Worm (Caenorhabditis elegans): ENCODE results near the gene snt-2.

snt-2 gene

ce11 chrIII:754371-754770 is 39.2 kb downstream of the snt-2 start:
- no peak for TF ChIP-seq let-607 (tag; optimal IDR thresholded peaks at IDR 0.05)
- no peak for TF ChIP-seq lir-1 (GFP tag; conservative IDR thresholded peaks at IDR 0.05)
- TF ChIP-seq ztf-26 (tag; optimal IDR thresholded peaks at IDR 0.05), result no peak
- TF ChIP-seq K11D2.4 (GFP tag; IDR thresholded peaks at IDR 0.05), result no peak
- no peak for TF ChIP-seq hmg-1.2 (GFP tag; IDR thresholded peaks at IDR 0.05)
- no peak for TF ChIP-seq bed-1 (GFP tag; IDR thresholded peaks at IDR 0.05)
- no peak for TF ChIP-seq F49E8.2 (tag; optimal IDR thresholded peaks at IDR 0.05; ENCODE audit: insufficient read depth)
- no peak for TF ChIP-seq egl-44 (GFP tag; IDR thresholded peaks at IDR 0.05)
- TF ChIP-seq nhr-120 (GFP tag; IDR thresholded peaks at IDR 0.05), result no peak
- no peak for TF ChIP-seq egl-18 (GFP tag; IDR thresholded peaks at IDR 0.05)
- TF ChIP-seq pha-4 (tag; optimal IDR thresholded peaks at IDR 0.05), result no peak
- TF ChIP-seq madf-8 (GFP tag; conservative IDR thresholded peaks at IDR 0.05), result no peak
- TF ChIP-seq nfya-1 (tag; optimal IDR thresholded peaks at IDR 0.05; ENCODE audit: borderline replicate concordance, insufficient read depth), result no peak
- TF ChIP-seq unc-130 (GFP tag; optimal IDR thresholded peaks at IDR 0.05), result no peak
- no peak for TF ChIP-seq pbrm-1 (GFP tag; IDR thresholded peaks at IDR 0.05)
- no peak for TF ChIP-seq B0261.1 (tag; optimal IDR thresholded peaks at IDR 0.05)
- TF ChIP-seq Y95B8A.8 (GFP tag; IDR thresholded peaks at IDR 0.05), result no peak
- no peak for TF ChIP-seq him-1 (tag; optimal IDR thresholded peaks at IDR 0.05)

ce11 chrIII:752326-752725 is 41.2 kb downstream of the snt-2 start, which contains the start of gene pat-12:
pat-12 (minus strand) TSS chrIII:752426.
- TF ChIP-seq snpc-3.4 (tag; optimal IDR thresholded peaks at IDR 0.05), result no peak
- no peak for TF ChIP-seq gei-17 (GFP tag; optimal IDR thresholded peaks at IDR 0.05)
- no peak for TF ChIP-seq die-1 (tag; optimal IDR thresholded peaks at IDR 0.05)
- no peak for TF ChIP-seq C17E4.6 (GFP tag; IDR thresholded peaks at IDR 0.05)
- TF ChIP-seq rec-8 (tag; optimal IDR thresholded peaks at IDR 0.05), result no peak

- TF ChIP-seq cebp-1 (GFP tag; IDR thresholded peaks at IDR 0.05) (no peak), cebp-1 (tag; optimal IDR thresholded peaks at IDR 0.05) (no peak), bed-1 (GFP tag; IDR thresholded peaks at IDR 0.05) (no peak), atf-7 (tag; optimal IDR thresholded peaks at IDR 0.05) (no peak), ztf-3 (GFP tag; optimal IDR thresholded peaks at IDR 0.05) (no peak), ets-4 (GFP tag; optimal IDR thresholded peaks at IDR 0.05) (no peak), egl-44 (GFP tag; IDR thresholded peaks at IDR 0.05) (no peak), hlh-26 (GFP tag; conservative IDR thresholded peaks at IDR 0.05) (no peak), ceh-27 (GFP tag; optimal IDR thresholded peaks at IDR 0.05) (no peak), C06A6.2 (GFP tag; conservative IDR thresholded peaks at IDR 0.05) (no peak), Y53F4B.3 (GFP tag; IDR thresholded peaks at IDR 0.05) (no peak), B0261.1 (tag; optimal IDR thresholded peaks at IDR 0.05) (no peak), egl-18 (GFP tag; IDR thresholded peaks at IDR 0.05) (no peak), ama-1 (optimal IDR thresholded peaks at IDR 0.05) (no peak), ama-1 (GFP tag; optimal IDR thresholded peaks at IDR 0.05) (no peak)
These were observed 43.5 kb downstream of the snt-2 start for ce11 chrIII:750028-750427.

ce11 chrIII:748782-749181 is 44.8 kb downstream of the snt-2 start:
- TF ChIP-seq T07F8.4 (tag; optimal IDR thresholded peaks at IDR 0.05) (no peak), lsl-1 (GFP tag; optimal IDR thresholded peaks at IDR 0.05) (no peak), Y53F4B.3 (GFP tag; IDR thresholded peaks at IDR 0.05) (no peak), madf-8 (GFP tag; conservative IDR thresholded peaks at IDR 0.05) (no peak), lin-26 (GFP tag; IDR thresholded peaks at IDR 0.05) (no peak), tbx-9 (tag; optimal IDR thresholded peaks at IDR 0.05; ENCODE audit: borderline replicate concordance) (no peak), F55B11.4 (tag; optimal IDR thresholded peaks at IDR 0.05; ENCODE audit: borderline replicate concordance, insufficient read depth) (no peak), ceh-27 (GFP tag; optimal IDR thresholded peaks at IDR 0.05) (no peak), ztf-26 (tag; optimal IDR thresholded peaks at IDR 0.05) (no peak), ztf-18 (tag; optimal IDR thresholded peaks at IDR 0.05) (no peak)

All from whole organism, young adult.